Fruit fly (Drosophila melanogaster): ENCODE measurements around the gene Shmt.

DNA sequence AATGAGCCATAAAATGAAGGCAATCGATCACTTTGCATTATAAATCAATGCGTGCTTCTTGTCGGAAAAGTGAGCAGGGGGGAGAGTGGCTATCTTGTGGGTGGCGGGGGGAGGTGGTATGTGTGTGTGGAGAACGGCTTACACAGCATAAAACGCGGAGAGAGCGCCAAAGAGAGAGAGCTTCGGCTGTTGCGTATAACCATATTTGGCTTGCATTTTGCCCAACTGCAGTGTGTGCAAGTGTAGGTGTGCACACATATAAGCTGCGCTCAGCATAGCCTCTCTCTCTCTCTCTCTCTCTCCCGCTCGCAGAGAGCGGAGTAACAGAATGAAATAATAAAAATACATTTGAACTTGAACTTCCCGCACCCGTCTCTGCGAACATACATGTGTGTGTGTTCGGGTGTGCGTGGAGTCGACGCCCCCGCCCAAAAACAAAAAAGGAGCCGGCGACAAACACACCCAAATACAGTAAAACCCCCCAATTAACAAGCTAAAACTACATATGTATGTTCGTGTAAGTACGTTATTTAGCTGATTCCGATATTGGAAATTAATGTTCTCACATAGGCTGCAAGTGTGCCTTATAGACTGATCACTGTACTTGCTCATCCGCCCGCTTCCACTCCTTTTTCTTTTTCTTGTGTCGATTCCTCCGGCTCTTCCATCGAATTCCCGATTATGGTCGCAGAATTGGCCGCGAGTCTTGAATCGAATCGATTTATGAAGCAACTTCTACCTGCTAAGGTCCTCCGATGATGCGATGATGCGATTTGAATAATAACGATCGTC lies 29.6 kb downstream of the Shmt start:
- TF ChIP-seq Ets98B (GFP tag; IDR thresholded peaks at IDR 0.05) (peak; percentile 55), CG8301 (tag; optimal IDR thresholded peaks at IDR 0.05) (peak; percentile 66), CG15710 (tag; optimal IDR thresholded peaks at IDR 0.05) (peak; percentile 82), CG13204 (GFP tag; optimal IDR thresholded peaks at IDR 0.05) (peak; percentile 76), CG10348 (GFP tag; IDR thresholded peaks at IDR 0.05) (no peak), CG12605 (GFP tag; IDR thresholded peaks at IDR 0.05) (peak; percentile 53; the same call in 1 of the 2 replicates), Pif1A (GFP tag; optimal IDR thresholded peaks at IDR 0.05) (peak; percentile 69), CG17806 (tag; optimal IDR thresholded peaks at IDR 0.05) (peak; percentile 74), fd96Ca (GFP tag; IDR thresholded peaks at IDR 0.05) (peak; percentile 83; the same call in 2 of the 3 replicates), rn (GFP tag; IDR thresholded peaks at IDR 0.05) (0 out of 2 replicates have a peak, but pooled peaks have one; percentile 32), D1 (tag; optimal IDR thresholded peaks at IDR 0.05) (peak; percentile 4)

Measured in whole organism, pupa.